Worm (Caenorhabditis elegans): ENCODE measurements around the gene ZK1290.14.

DNA sequence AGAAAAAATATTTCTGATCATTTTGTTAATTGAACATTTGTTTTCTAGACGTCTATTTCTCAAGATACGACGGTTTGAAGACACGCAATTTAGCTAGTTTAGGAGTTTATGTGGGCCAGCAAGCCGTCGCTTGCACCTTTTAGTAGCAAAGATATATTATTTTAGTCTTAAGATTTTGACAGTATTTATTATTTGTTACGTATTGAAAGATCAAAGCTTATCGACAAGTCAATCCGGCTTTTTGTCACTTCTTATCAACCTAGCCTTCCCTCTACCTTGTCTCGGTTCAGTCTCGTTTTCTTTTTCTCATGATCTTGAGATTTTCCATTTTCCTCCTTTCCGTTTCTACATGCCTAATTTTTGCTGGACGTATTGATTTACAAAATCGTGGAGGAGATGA lies 18.8 kb upstream of the ZK1290.14 start, which contains the start of gene F35D2.2:
- no peak for TF ChIP-seq lin-39 (tag; optimal IDR thresholded peaks at IDR 0.05)
- no peak for TF ChIP-seq aly-2 (tag; optimal IDR thresholded peaks at IDR 0.05)
- no peak for TF ChIP-seq unc-62 (GFP tag; optimal IDR thresholded peaks at IDR 0.05)
- no peak for TF ChIP-seq zag-1 (tag; optimal IDR thresholded peaks at IDR 0.05)
- TF ChIP-seq nhr-23 (tag; optimal IDR thresholded peaks at IDR 0.05) = no peak
- TF ChIP-seq lin-11 (tag; optimal IDR thresholded peaks at IDR 0.05) = no peak
- no peak for TF ChIP-seq lsy-2 (tag; optimal IDR thresholded peaks at IDR 0.05)
- no peak for TF ChIP-seq elt-3 (tag; optimal IDR thresholded peaks at IDR 0.05)
- TF ChIP-seq mdl-1 (tag; optimal IDR thresholded peaks at IDR 0.05) = no peak

All from whole organism, L2 larva.